Fruit fly (Drosophila melanogaster): ENCODE data around the gene Fdx1.

Fdx1 gene

dm6 chr3L:9338510-9338909, 32.5 kb downstream of the Fdx1 start, which contains the start of gene PGRP-LC:
Gene PGRP-LC, plus strand, starts transcription at chr3L:9338810.
- TF ChIP-seq Eip78C (GFP tag) (peak; percentile 32), Hr4 (GFP tag; optimal IDR thresholded peaks at IDR 0.05) (no peak)

dm6 chr3L:9337942-9338468, 33.0 kb downstream of the Fdx1 start:
- TF ChIP-seq CG15336 (GFP tag; IDR thresholded peaks at IDR 0.05) (0 out of 2 replicates have a peak, but pooled peaks have one; percentile 20), lz (GFP tag; optimal IDR thresholded peaks at IDR 0.05) (no peak), CG10631 (GFP tag; optimal IDR thresholded peaks at IDR 0.05) (no peak), CG8632 (GFP tag; optimal IDR thresholded peaks at IDR 0.05) (no peak), ss (GFP tag; optimal IDR thresholded peaks at IDR 0.05) (peak in 1 of 2 experiments; percentile 42), fkh (GFP tag; optimal IDR thresholded peaks at IDR 0.05) (peak; percentile 10), Sox14 (GFP tag; optimal IDR thresholded peaks at IDR 0.05) (peak; percentile 48), CG9139 (GFP tag; optimal IDR thresholded peaks at IDR 0.05) (peak; percentile 38), CG8119 (GFP tag; IDR thresholded peaks at IDR 0.05) (no peak), Sox102F (GFP tag; optimal IDR thresholded peaks at IDR 0.05) (peak; percentile 5), CG6808 (GFP tag; optimal IDR thresholded peaks at IDR 0.05) (no peak), Lpt (GFP tag; optimal IDR thresholded peaks at IDR 0.05) (peak; percentile 26), CG6163 (GFP tag; IDR thresholded peaks at IDR 0.05) (0 out of 3 replicates have a peak, but pooled peaks have one; percentile 37), svp (GFP tag) (peak; percentile 72), CG16779 (tag; optimal IDR thresholded peaks at IDR 0.05) (peak; percentile 16), dsx (GFP tag; optimal IDR thresholded peaks at IDR 0.05; ENCODE audit: poor library complexity, severe bottlenecking) (peak; percentile 6), topi (GFP tag; optimal IDR thresholded peaks at IDR 0.05) (no peak), CG32006 (GFP tag; optimal IDR thresholded peaks at IDR 0.05) (no peak)

dm6 chr3L:9335711-9336110, 35.3 kb downstream of the Fdx1 start:
- TF ChIP-seq Sox14 (GFP tag; optimal IDR thresholded peaks at IDR 0.05) (peak; percentile 34), achi (GFP tag; optimal IDR thresholded peaks at IDR 0.05) (no peak), CG3919 (GFP tag; optimal IDR thresholded peaks at IDR 0.05) (peak; percentile 32), acj6 (GFP tag; optimal IDR thresholded peaks at IDR 0.05) (no peak), CG6854 (GFP tag; optimal IDR thresholded peaks at IDR 0.05) (peak; percentile 59), spab (GFP tag; optimal IDR thresholded peaks at IDR 0.05) (no peak), CG32006 (GFP tag; optimal IDR thresholded peaks at IDR 0.05) (no peak), esn (GFP tag; optimal IDR thresholded peaks at IDR 0.05) (no peak), CG16779 (tag; optimal IDR thresholded peaks at IDR 0.05) (peak; percentile 68), Hr38 (GFP tag; optimal IDR thresholded peaks at IDR 0.05) (no peak), fd85E (GFP tag; optimal IDR thresholded peaks at IDR 0.05) (no peak), dac (GFP tag; optimal IDR thresholded peaks at IDR 0.05) (no peak), Met (GFP tag; optimal IDR thresholded peaks at IDR 0.05) (no peak), CG6792 (GFP tag; optimal IDR thresholded peaks at IDR 0.05) (peak; percentile 5), CG1621 (tag; optimal IDR thresholded peaks at IDR 0.05) (peak; percentile 20), CG11902 (GFP tag; optimal IDR thresholded peaks at IDR 0.05) (no peak), lz (GFP tag; optimal IDR thresholded peaks at IDR 0.05) (no peak), topi (GFP tag; optimal IDR thresholded peaks at IDR 0.05) (no peak), CG8119 (GFP tag; IDR thresholded peaks at IDR 0.05) (peak; percentile 38; the same call in 1 of the 3 replicates), Sox15 (GFP tag; optimal IDR thresholded peaks at IDR 0.05) (no peak), eg (GFP tag; IDR thresholded peaks at IDR 0.05) (peak; percentile 42; the same call in 1 of the 3 replicates), ss (GFP tag; optimal IDR thresholded peaks at IDR 0.05) (peak; percentile 8 to 60), Ets21C (GFP tag; optimal IDR thresholded peaks at IDR 0.05) (no peak), Smox (GFP tag; optimal IDR thresholded peaks at IDR 0.05) (no peak), CG9139 (GFP tag; optimal IDR thresholded peaks at IDR 0.05) (peak; percentile 42), Eip93F (GFP tag; optimal IDR thresholded peaks at IDR 0.05) (no peak), CG6276 (GFP tag; optimal IDR thresholded peaks at IDR 0.05) (peak; percentile 28), Blimp-1 (GFP tag; optimal IDR thresholded peaks at IDR 0.05) (peak; percentile 30), svp (GFP tag) (peak; percentile 80), CG6808 (GFP tag; optimal IDR thresholded peaks at IDR 0.05) (peak; percentile 29), Gug (GFP tag; IDR thresholded peaks at IDR 0.05) (peak; percentile 50; the same call in 1 of the 2 replicates), Hr4 (GFP tag; optimal IDR thresholded peaks at IDR 0.05) (no peak), CG3032 (tag; optimal IDR thresholded peaks at IDR 0.05) (no peak), CG10631 (GFP tag; optimal IDR thresholded peaks at IDR 0.05) (no peak), vri (GFP tag; optimal IDR thresholded peaks at IDR 0.05) (peak; percentile 21), Ets96B (tag; optimal IDR thresholded peaks at IDR 0.05) (no peak), CG11762 (GFP tag; optimal IDR thresholded peaks at IDR 0.05; ENCODE audit: insufficient read depth) (no peak), net (GFP tag; optimal IDR thresholded peaks at IDR 0.05) (no peak)

Measured in whole organism, prepupa.